Worm (Caenorhabditis elegans) whole organism, L1 larva: ENCODE measurements around the gene T05A12.3.

ENCODE experiments used
- C16A3.4 ChIP-seq: fragments of 150-350 bp; optimal IDR thresholded peaks from 2 replicates; lab custom pipeline; 2014; ENCODE audit warnings: missing biosample characterization, missing genetic modification characterization
- Y116A8C.19 ChIP-seq: sonication (generic microtip); optimal IDR thresholded peaks from 2 replicates; lab custom pipeline; 2016; ENCODE audit warnings: missing compliant biosample characterization, missing genetic modification characterization, borderline replicate concordance
- aha-1 ChIP-seq: fragments of 150-350 bp; optimal IDR thresholded peaks from 2 replicates; lab custom pipeline; 2014; ENCODE audit warnings: missing biosample characterization, missing genetic modification characterization
- aly-2 ChIP-seq: fragments of 150-350 bp; optimal IDR thresholded peaks from 2 replicates; lab custom pipeline; 2014; ENCODE audit warnings: missing biosample characterization, missing genetic modification characterization
- ama-1 ChIP-seq: fragments of 150-350 bp; optimal IDR thresholded peaks from 2 replicates; lab custom pipeline; 2014
- blmp-1 ChIP-seq: fragments of 150-350 bp; optimal IDR thresholded peaks from 2 replicates; lab custom pipeline; 2014; ENCODE audit warnings: missing biosample characterization, missing genetic modification characterization
- ceh-63 ChIP-seq: fragments of 200-800 bp; sonication (Bioruptor generic); optimal IDR thresholded peaks from 2 replicates; lab custom pipeline; 2018; ENCODE audit warnings: mild to moderate bottlenecking, missing genetic modification characterization, missing compliant biosample characterization
- ceh-8 ChIP-seq: fragments of 200-800 bp; sonication (Bioruptor generic); optimal IDR thresholded peaks from 2 replicates; lab custom pipeline; 2018; ENCODE audit warnings: mild to moderate bottlenecking, missing genetic modification characterization, moderate library complexity, missing compliant biosample characterization
- ceh-82 ChIP-seq, 3 experiments: fragments of 150-350 bp in 1 of 3; sonication (generic microtip) in 2 of 3; optimal IDR thresholded peaks; 2 replicates each; lab custom pipeline; 2014 to 2017; ENCODE audit warnings: missing biosample characterization in 3 of 3, missing genetic modification characterization in 3 of 3
- ceh-88 ChIP-seq: fragments of 200-800 bp; sonication (Bioruptor generic); IDR thresholded peaks from 2 replicates; pipeline ENCODE4 v1.3.6; 2022; ENCODE audit warnings: missing genetic modification characterization, missing compliant biosample characterization
- ceh-90 ChIP-seq: sonication (generic microtip); optimal IDR thresholded peaks from 2 replicates; lab custom pipeline; 2016; ENCODE audit warnings: missing genetic modification characterization, missing compliant biosample characterization
- ces-1 ChIP-seq: fragments of 150-350 bp; optimal IDR thresholded peaks from 2 replicates; lab custom pipeline; 2014; ENCODE audit warnings: missing biosample characterization, missing genetic modification reagents, missing genetic modification characterization
- efl-1 ChIP-seq, 4 experiments: fragments of 150-350 bp; optimal IDR thresholded peaks in 3 of 4; peaks in 1 of 4; 1 replicate in 1 of 4; 2 replicates in 3 of 4; lab custom pipeline; 2014; ENCODE audit warnings: missing biosample characterization in 2 of 4, missing genetic modification characterization in 2 of 4, missing genetic modification reagents in 2 of 4
- efl-3 ChIP-seq: fragments of 200-800 bp; sonication (Bioruptor generic); optimal IDR thresholded peaks from 2 replicates; lab custom pipeline; 2018; ENCODE audit warnings: mild to moderate bottlenecking, missing genetic modification characterization, missing compliant biosample characterization
- elt-2 ChIP-seq: sonication (generic microtip); optimal IDR thresholded peaks from 2 replicates; lab custom pipeline; 2016; ENCODE audit warnings: missing genetic modification characterization, mild to moderate bottlenecking, inconsistent platforms, missing compliant biosample characterization, missing genetic modification reagents
- elt-3 ChIP-seq, 6 experiments: fragments of 150-350 bp in 1 of 6; sonication (generic microtip); optimal IDR thresholded peaks; 2 replicates each; lab custom pipeline; 2017 to 2018; ENCODE audit warnings: missing biosample characterization in 6 of 6, missing genetic modification characterization in 6 of 6, inconsistent platforms in 1 of 6
- fkh-10 ChIP-seq: sonication (generic microtip); optimal IDR thresholded peaks from 2 replicates; lab custom pipeline; 2017; ENCODE audit warnings: missing biosample characterization, missing genetic modification reagents, missing genetic modification characterization
- fkh-8 ChIP-seq: sonication (generic microtip); optimal IDR thresholded peaks from 2 replicates; lab custom pipeline; 2016; ENCODE audit warnings: mild to moderate bottlenecking, missing genetic modification characterization, missing compliant biosample characterization
- fos-1 ChIP-seq: fragments of 150-350 bp; optimal IDR thresholded peaks from 2 replicates; lab custom pipeline; 2014; ENCODE audit warnings: missing biosample characterization, missing genetic modification characterization
- grh-1 ChIP-seq: fragments of 200-800 bp; sonication (Bioruptor generic); IDR thresholded peaks from 2 replicates; pipeline ENCODE4 v1.3.6; 2022; ENCODE audit warnings: missing genetic modification reagents, missing genetic modification characterization, missing compliant biosample characterization
- hlh-17 ChIP-seq: fragments of 200-800 bp; sonication (Bioruptor generic); optimal IDR thresholded peaks from 2 replicates; lab custom pipeline; 2018; ENCODE audit warnings: missing genetic modification characterization, mild to moderate bottlenecking, missing compliant biosample characterization, moderate library complexity, borderline replicate concordance
- hlh-4 ChIP-seq: sonication (generic microtip); optimal IDR thresholded peaks from 2 replicates; lab custom pipeline; 2016; ENCODE audit warnings: mild to moderate bottlenecking, missing genetic modification characterization, missing compliant biosample characterization
- hpl-2 ChIP-seq: fragments of 150-350 bp; optimal IDR thresholded peaks from 2 replicates; lab custom pipeline; 2014; ENCODE audit warnings: missing biosample characterization, missing genetic modification reagents, missing genetic modification characterization
- isw-1 ChIP-seq: fragments of 200-800 bp; sonication (Bioruptor generic); IDR thresholded peaks from 2 replicates; pipeline ENCODE4 v1.3.6; 2022; ENCODE audit warnings: missing genetic modification characterization, missing compliant biosample characterization
- lin-13 ChIP-seq: fragments of 150-350 bp; optimal IDR thresholded peaks from 2 replicates; lab custom pipeline; 2014; ENCODE audit warnings: missing biosample characterization, missing genetic modification reagents, missing genetic modification characterization
- lin-15B ChIP-seq: fragments of 150-350 bp; sonication (generic microtip); optimal IDR thresholded peaks from 3 replicates; lab custom pipeline; 2014; ENCODE audit warnings: missing biosample characterization, missing genetic modification characterization
- lin-35 ChIP-seq, 2 experiments: fragments of 150-350 bp; optimal IDR thresholded peaks; 2 replicates each; lab custom pipeline; 2014; ENCODE audit warnings: missing biosample characterization in 2 of 2, missing genetic modification characterization in 2 of 2, missing genetic modification reagents in 2 of 2
- lin-39 ChIP-seq: fragments of 150-350 bp; optimal IDR thresholded peaks from 2 replicates; lab custom pipeline; 2014; ENCODE audit warnings: missing biosample characterization, missing genetic modification reagents, missing genetic modification characterization
- lir-3 ChIP-seq: sonication (generic microtip); optimal IDR thresholded peaks from 2 replicates; lab custom pipeline; 2016; ENCODE audit warnings: mild to moderate bottlenecking, missing genetic modification characterization, moderate library complexity, missing compliant biosample characterization; ENCODE audit not compliant: poor library complexity
- mef-2 ChIP-seq: fragments of 150-350 bp; optimal IDR thresholded peaks from 2 replicates; lab custom pipeline; 2014; ENCODE audit warnings: missing biosample characterization, missing genetic modification characterization
- mep-1 ChIP-seq: fragments of 150-350 bp; optimal IDR thresholded peaks from 2 replicates; lab custom pipeline; 2014; ENCODE audit warnings: missing biosample characterization, missing genetic modification characterization
- nhr-11 ChIP-seq: fragments of 150-350 bp; optimal IDR thresholded peaks from 2 replicates; lab custom pipeline; 2014; ENCODE audit warnings: missing biosample characterization, missing genetic modification characterization
- nhr-12 ChIP-seq: sonication (generic microtip); optimal IDR thresholded peaks from 2 replicates; lab custom pipeline; 2017; ENCODE audit warnings: missing biosample characterization, missing genetic modification characterization
- nhr-19 ChIP-seq: fragments of 200-800 bp; sonication (Bioruptor generic); conservative IDR thresholded peaks from 2 replicates; pipeline ENCODE4 v1.3.6; 2022; ENCODE audit warnings: missing genetic modification characterization, missing compliant biosample characterization
- nhr-20 ChIP-seq: sonication (generic microtip); optimal IDR thresholded peaks from 2 replicates; lab custom pipeline; 2016; ENCODE audit warnings: mild to moderate bottlenecking, missing genetic modification characterization, missing compliant biosample characterization
- nhr-71 ChIP-seq: sonication (generic microtip); optimal IDR thresholded peaks from 2 replicates; lab custom pipeline; 2016; ENCODE audit warnings: mild to moderate bottlenecking, missing genetic modification characterization, moderate library complexity, missing compliant biosample characterization
- nhr-76 ChIP-seq: sonication (generic microtip); optimal IDR thresholded peaks from 2 replicates; lab custom pipeline; 2017; ENCODE audit warnings: missing biosample characterization, missing genetic modification characterization
- nhr-84 ChIP-seq: sonication (generic microtip); optimal IDR thresholded peaks from 2 replicates; lab custom pipeline; 2017; ENCODE audit warnings: missing biosample characterization, missing genetic modification characterization
- pax-3 ChIP-seq: fragments of 200-800 bp; sonication (Bioruptor generic); optimal IDR thresholded peaks from 2 replicates; lab custom pipeline; 2018; ENCODE audit warnings: mild to moderate bottlenecking, missing genetic modification characterization, moderate library complexity, missing compliant biosample characterization
- rnt-1 ChIP-seq: sonication (generic microtip); optimal IDR thresholded peaks from 2 replicates; lab custom pipeline; 2016; ENCODE audit warnings: mild to moderate bottlenecking, missing genetic modification characterization, moderate library complexity, missing compliant biosample characterization
- snpc-4 ChIP-seq: fragments of 150-350 bp; optimal IDR thresholded peaks from 2 replicates; lab custom pipeline; 2014; ENCODE audit warnings: missing biosample characterization, missing genetic modification characterization
- snu-23 ChIP-seq: sonication (generic microtip); optimal IDR thresholded peaks from 2 replicates; lab custom pipeline; 2016; ENCODE audit warnings: missing genetic modification characterization, missing compliant biosample characterization
- sox-4 ChIP-seq: sonication (generic microtip); optimal IDR thresholded peaks from 2 replicates; lab custom pipeline; 2016; ENCODE audit warnings: missing genetic modification characterization, missing compliant biosample characterization
- sptf-1 ChIP-seq: fragments of 150-350 bp; optimal IDR thresholded peaks from 2 replicates; lab custom pipeline; 2014; ENCODE audit warnings: missing biosample characterization, missing genetic modification characterization
- sup-37 ChIP-seq: fragments of 200-800 bp; sonication (Bioruptor generic); optimal IDR thresholded peaks from 2 replicates; lab custom pipeline; 2018; ENCODE audit warnings: mild to moderate bottlenecking, missing genetic modification characterization, missing compliant biosample characterization
- tbx-2 ChIP-seq: sonication (generic microtip); optimal IDR thresholded peaks from 2 replicates; lab custom pipeline; 2016; ENCODE audit warnings: missing genetic modification characterization, missing compliant biosample characterization
- tlp-1 ChIP-seq: fragments of 150-350 bp; optimal IDR thresholded peaks from 2 replicates; lab custom pipeline; 2014; ENCODE audit warnings: missing biosample characterization, missing genetic modification characterization
- unc-130 ChIP-seq: fragments of 150-350 bp; optimal IDR thresholded peaks from 2 replicates; lab custom pipeline; 2017; ENCODE audit warnings: missing biosample characterization, missing genetic modification characterization, inconsistent platforms
- unc-30 ChIP-seq: sonication (generic microtip); optimal IDR thresholded peaks from 2 replicates; lab custom pipeline; 2017; ENCODE audit warnings: missing biosample characterization, missing genetic modification characterization
- vab-15 ChIP-seq: sonication (generic microtip); optimal IDR thresholded peaks from 2 replicates; lab custom pipeline; 2017; ENCODE audit warnings: missing genotype, mild to moderate bottlenecking, missing genetic modification characterization, missing compliant biosample characterization
- xbp-1 ChIP-seq: sonication (generic microtip); optimal IDR thresholded peaks from 2 replicates; lab custom pipeline; 2016; ENCODE audit warnings: missing genetic modification characterization, missing compliant biosample characterization
- zip-4 ChIP-seq: fragments of 200-800 bp; sonication (Bioruptor generic); optimal IDR thresholded peaks from 2 replicates; lab custom pipeline; 2018; ENCODE audit warnings: mild to moderate bottlenecking, missing genetic modification characterization, moderate library complexity, missing compliant biosample characterization
- ztf-11 ChIP-seq, 2 experiments: sonication (generic microtip); optimal IDR thresholded peaks; 2 replicates each; lab custom pipeline; 2016 to 2017; ENCODE audit warnings: missing genetic modification characterization in 2 of 2, missing biosample characterization in 1 of 2, missing compliant biosample characterization in 1 of 2

Gene T05A12.3

DNA sequence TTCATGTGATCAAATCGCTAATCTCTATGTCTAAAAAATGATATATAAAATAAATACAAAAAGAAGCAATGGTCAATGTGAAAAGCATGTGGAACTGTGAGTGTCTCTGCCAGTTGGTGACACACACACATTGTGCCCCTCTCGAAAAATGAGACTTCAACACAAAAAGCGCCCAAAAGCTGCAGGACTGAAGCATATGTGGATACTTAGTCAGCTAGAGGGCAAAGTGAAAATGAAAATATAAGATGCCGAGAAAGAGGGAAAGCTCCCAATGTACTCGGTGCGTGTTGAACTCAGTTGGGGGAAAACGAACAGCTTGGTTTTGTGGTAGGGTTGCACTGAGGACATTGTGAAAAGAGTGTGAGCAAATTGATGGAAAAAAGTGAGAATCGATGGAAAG lies 6.3 kb downstream of the T05A12.3 start (continued):
- TF ChIP-seq xbp-1 (tag; lab: Kevin White, UChicago) (peak; percentile 35), unc-30 (tag; lab: Kevin White, UChicago) (no peak), ztf-11 (tag; optimal IDR thresholded peaks at IDR 0.05; lab: Kevin White, UChicago) (no peak), ceh-63 (GFP tag; lab: Kevin White, UChicago) (no peak), C16A3.4 (tag; lab: Kevin White, UChicago) (no peak), nhr-11 (peak; percentile 16), ceh-8 (GFP tag; lab: Kevin White, UChicago) (peak; percentile 32), elt-2 (tag; lab: Kevin White, UChicago) (no peak), ceh-82 (tag; optimal IDR thresholded peaks at IDR 0.05; lab: Kevin White, UChicago) (peak; percentile 29 to 75 (median 39)), lin-39 (tag; lab: Kevin White, UChicago) (no peak), nhr-84 (tag; lab: Kevin White, UChicago) (no peak), aha-1 (tag; lab: Kevin White, UChicago) (no peak), fkh-8 (peak; percentile 59), nhr-12 (no peak), grh-1 (GFP tag; lab: Robert Waterston, UW) (no peak), hpl-2 (no peak), efl-1 (optimal IDR thresholded peaks at IDR 0.05; lab: Kevin White, UChicago) (peak; percentile 40 to 52), efl-1 (GFP tag; optimal IDR thresholded peaks at IDR 0.05 in 1 of 2; lab: Kevin White, UChicago) (no peak), fos-1 (peak; percentile 14), lir-3 (peak; percentile 4), pax-3 (tag; lab: Kevin White, UChicago) (no peak), nhr-71 (peak; percentile 88), blmp-1 (no peak), sox-4 (peak; percentile 56), rnt-1 (peak; percentile 75), fkh-10 (peak; percentile 71), tbx-2 (peak; percentile 75), snu-23 (GFP tag; lab: Kevin White, UChicago) (peak; percentile 71), hlh-17 (no peak), efl-3 (GFP tag; lab: Kevin White, UChicago) (no peak), lin-13 (no peak), ceh-90 (tag; lab: Kevin White, UChicago) (no peak), sup-37 (GFP tag; lab: Kevin White, UChicago) (no peak), mef-2 (tag; lab: Kevin White, UChicago) (peak; percentile 21), Y116A8C.19 (tag; lab: Kevin White, UChicago) (no peak), unc-130 (tag; lab: Kevin White, UChicago) (no peak), nhr-19 (peak; percentile 83), sptf-1 (tag; lab: Kevin White, UChicago) (no peak), isw-1 (no peak), zip-4 (GFP tag; lab: Kevin White, UChicago) (no peak)

ce11 chrIV:6880415-6880814 lies 7.0 kb downstream of the T05A12.3 start:
- no peak for TF ChIP-seq sup-37 (GFP tag; lab: Kevin White, UChicago)
- peak; percentile 33 for TF ChIP-seq tlp-1 (tag; lab: Kevin White, UChicago)
- TF ChIP-seq snu-23 (GFP tag; lab: Kevin White, UChicago): no peak
- no peak for TF ChIP-seq hlh-4 (tag; lab: Kevin White, UChicago)
- TF ChIP-seq ama-1 (lab: Kevin White, UChicago): no peak
- no peak for TF ChIP-seq lin-39 (tag; lab: Kevin White, UChicago)
- no peak for TF ChIP-seq mep-1
- no peak for TF ChIP-seq aha-1 (tag; lab: Kevin White, UChicago)
- no peak for TF ChIP-seq aly-2
- TF ChIP-seq vab-15: no peak
- TF ChIP-seq nhr-19: no peak
- TF ChIP-seq lir-3: no peak
- no peak for TF ChIP-seq nhr-76 (tag; lab: Kevin White, UChicago)
- TF ChIP-seq ceh-88 (GFP tag; lab: Robert Waterston, UW): no peak
- TF ChIP-seq ceh-63 (GFP tag; lab: Kevin White, UChicago): no peak
- no peak for TF ChIP-seq elt-3 (tag; optimal IDR thresholded peaks at IDR 0.05; lab: Kevin White, UChicago)
- TF ChIP-seq xbp-1 (tag; lab: Kevin White, UChicago): no peak
- TF ChIP-seq lin-35 (GFP tag; optimal IDR thresholded peaks at IDR 0.05; lab: Kevin White, UChicago): peak in 1 of 2 experiments; percentile 23
- no peak for TF ChIP-seq nhr-71
- no peak for TF ChIP-seq nhr-20 (tag; lab: Kevin White, UChicago)
- no peak for TF ChIP-seq sptf-1 (tag; lab: Kevin White, UChicago)
- TF ChIP-seq unc-30 (tag; lab: Kevin White, UChicago): no peak
- no peak for TF ChIP-seq lin-15B (tag; lab: Kevin White, UChicago)
- TF ChIP-seq snpc-4 (tag; lab: Kevin White, UChicago): no peak
- TF ChIP-seq fos-1: no peak
- TF ChIP-seq mef-2 (tag; lab: Kevin White, UChicago): no peak
- TF ChIP-seq ces-1 (GFP tag; lab: Kevin White, UChicago): no peak
